Fruit fly (Drosophila melanogaster) whole organism, wandering third instar larva: ENCODE measurements around the gene CG11816.

Source experiments
- CG32264 ChIP-seq: fragments of 200-800 bp; sonication (Bioruptor generic); optimal IDR thresholded peaks from 2 replicates; lab custom pipeline; 2016; ENCODE audit warnings: missing biosample characterization, missing genetic modification characterization
- CG9705 ChIP-seq: fragments of 200-800 bp; sonication (Bioruptor generic); optimal IDR thresholded peaks from 2 replicates; lab custom pipeline; 2018; ENCODE audit warnings: missing biosample characterization, mild to moderate bottlenecking, missing genetic modification characterization
- CrebA ChIP-seq: fragments of 200-800 bp; sonication (Bioruptor generic); optimal IDR thresholded peaks from 2 replicates; lab custom pipeline; 2016; ENCODE audit warnings: missing biosample characterization, mild to moderate bottlenecking, missing genetic modification characterization, borderline replicate concordance
- GATAd ChIP-seq: sonication (Bioruptor generic); optimal IDR thresholded peaks from 2 replicates; lab custom pipeline; 2016; ENCODE audit warnings: missing biosample characterization, missing genetic modification characterization
- HLH106 ChIP-seq: fragments of 200-800 bp; optimal IDR thresholded peaks from 3 replicates; lab custom pipeline; 2019; ENCODE audit warnings: missing biosample characterization, mild to moderate bottlenecking, missing genetic modification characterization, moderate library complexity
- Hnf4 ChIP-seq: fragments of 200-800 bp; sonication (Bioruptor generic); optimal IDR thresholded peaks from 2 replicates; lab custom pipeline; 2016; ENCODE audit warnings: missing biosample characterization, mild to moderate bottlenecking, missing genetic modification characterization
- Hr83 ChIP-seq: fragments of 200-300 bp; sonication (Bioruptor generic); optimal IDR thresholded peaks from 2 replicates; lab custom pipeline; 2016; ENCODE audit warnings: missing biosample characterization, mild to moderate bottlenecking, missing genetic modification characterization, moderate library complexity; ENCODE audit not compliant: poor library complexity, severe bottlenecking
- Jra ChIP-seq: sonication (Bioruptor generic); optimal IDR thresholded peaks from 2 replicates; lab custom pipeline; 2016; ENCODE audit warnings: missing biosample characterization, missing genetic modification characterization
- N ChIP-seq: fragments of >200 bp; optimal IDR thresholded peaks from 2 replicates; lab custom pipeline; 2018; ENCODE audit warnings: missing biosample characterization, missing external identifiers, missing genetic modification characterization
- OdsH ChIP-seq: fragments of 200-800 bp; sonication (Bioruptor generic); optimal IDR thresholded peaks from 2 replicates; lab custom pipeline; 2016; ENCODE audit warnings: missing biosample characterization, mild to moderate bottlenecking, missing genetic modification characterization
- Rel ChIP-seq, 2 experiments: fragments of 200-800 bp; sonication (Bioruptor generic) in 1 of 2; optimal IDR thresholded peaks; 2 replicates in 1 of 2; 3 replicates in 1 of 2; lab custom pipeline; 2016 to 2019; ENCODE audit warnings: mild to moderate bottlenecking in 2 of 2, missing biosample characterization in 2 of 2, missing genetic modification characterization in 2 of 2, moderate library complexity in 1 of 2
- Sp1 ChIP-seq: fragments of 200-800 bp; sonication (Bioruptor generic); optimal IDR thresholded peaks from 3 replicates; lab custom pipeline; 2019; ENCODE audit warnings: missing biosample characterization, mild to moderate bottlenecking, missing genetic modification characterization, moderate library complexity
- Vsx2 ChIP-seq: fragments of 200-300, 225-300 bp; sonication (Bioruptor generic); optimal IDR thresholded peaks from 2 replicates; lab custom pipeline; 2018; ENCODE audit warnings: missing biosample characterization, missing genetic modification characterization; ENCODE audit not compliant: partially characterized antibody
- br ChIP-seq: fragments of 200-800 bp; sonication (Bioruptor generic); optimal IDR thresholded peaks from 2 replicates; lab custom pipeline; 2016; ENCODE audit warnings: missing biosample characterization, missing genetic modification characterization
- brk ChIP-seq: fragments of 200-800 bp; sonication (Bioruptor generic); optimal IDR thresholded peaks from 2 replicates; lab custom pipeline; 2016; ENCODE audit warnings: missing biosample characterization, mild to moderate bottlenecking, missing genetic modification characterization
- dmrt93B ChIP-seq: fragments of 200-800 bp; sonication (Bioruptor generic); optimal IDR thresholded peaks from 2 replicates; lab custom pipeline; 2018; ENCODE audit warnings: missing biosample characterization, mild to moderate bottlenecking, missing genetic modification characterization
- dsf ChIP-seq: sonication (Bioruptor generic); optimal IDR thresholded peaks from 2 replicates; lab custom pipeline; 2016; ENCODE audit warnings: missing biosample characterization, missing genetic modification characterization, borderline replicate concordance
- ey ChIP-seq: fragments of 200-800 bp; sonication (Bioruptor generic); optimal IDR thresholded peaks from 2 replicates; lab custom pipeline; 2016; ENCODE audit warnings: missing biosample characterization, missing genetic modification characterization
- foxo ChIP-seq, 2 experiments: fragments of 200-800 bp; sonication (Bioruptor generic); optimal IDR thresholded peaks; 2 replicates in 1 of 2; 3 replicates in 1 of 2; lab custom pipeline; 2016 to 2017; ENCODE audit warnings: missing biosample characterization in 2 of 2, missing genetic modification characterization in 2 of 2
- fru ChIP-seq: fragments of 200-800 bp; sonication (Bioruptor generic); optimal IDR thresholded peaks from 3 replicates; lab custom pipeline; 2016; ENCODE audit warnings: missing biosample characterization, mild to moderate bottlenecking, missing genetic modification characterization
- h ChIP-seq: fragments of 200-800 bp; sonication (Bioruptor generic); optimal IDR thresholded peaks from 3 replicates; lab custom pipeline; 2016; ENCODE audit warnings: missing biosample characterization, mild to moderate bottlenecking, missing genetic modification characterization
- jim ChIP-seq: fragments of 175-275, 200-325 bp; sonication (Bioruptor generic); optimal IDR thresholded peaks from 2 replicates; lab custom pipeline; 2016; ENCODE audit warnings: missing biosample characterization, mild to moderate bottlenecking, missing genetic modification characterization
- psq ChIP-seq: fragments of 200-800 bp; sonication (Bioruptor generic); optimal IDR thresholded peaks from 3 replicates; lab custom pipeline; 2017; ENCODE audit warnings: missing biosample characterization, mild to moderate bottlenecking, missing genetic modification characterization, moderate library complexity
- rgr ChIP-seq: fragments of 200-800 bp; sonication (Bioruptor generic); optimal IDR thresholded peaks from 3 replicates; lab custom pipeline; 2016; ENCODE audit warnings: missing biosample characterization, mild to moderate bottlenecking, missing genetic modification characterization
- sv ChIP-seq: fragments of 200-800 bp; sonication (Bioruptor generic); optimal IDR thresholded peaks from 3 replicates; lab custom pipeline; 2016; ENCODE audit warnings: missing biosample characterization, missing genetic modification characterization
- usp ChIP-seq: fragments of >200 bp; optimal IDR thresholded peaks from 2 replicates; lab custom pipeline; 2017; ENCODE audit warnings: missing biosample characterization, missing genetic modification characterization
- woc ChIP-seq: sonication (Bioruptor generic); optimal IDR thresholded peaks from 2 replicates; lab custom pipeline; 2016; ENCODE audit warnings: missing biosample characterization, mild to moderate bottlenecking, missing genetic modification characterization

Gene CG11816

DNA sequence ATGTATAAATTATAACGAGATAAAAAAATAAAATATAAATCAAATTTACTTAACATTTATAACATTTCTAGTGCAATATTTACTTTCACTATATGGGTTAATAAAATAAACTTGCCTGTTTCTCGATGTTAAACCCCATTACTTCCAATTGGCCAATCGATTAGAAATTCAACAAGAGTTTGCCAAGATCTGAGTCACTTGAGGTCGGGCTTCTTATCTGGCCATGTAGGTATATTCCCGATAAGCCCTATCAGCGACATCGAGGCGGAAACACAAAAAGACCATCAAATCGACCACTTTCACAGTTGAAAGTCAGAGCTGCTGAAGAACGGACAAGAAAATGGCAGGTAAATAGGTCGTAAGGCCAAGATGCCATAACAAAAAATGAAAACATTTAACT lies 5.8 kb upstream of the CG11816 start, which contains the start of gene CG32633:
TSS of gene CG32633 (plus strand) at position 301 of the 400 bp plus-strand sequence.
- TF ChIP-seq Hr83 (GFP tag; lab: Kevin White, UChicago) (no peak), fru (GFP tag; lab: Kevin White, UChicago) (peak; percentile 33), jim (GFP tag; lab: Kevin White, UChicago) (no peak), usp (GFP tag; lab: Kevin White, UChicago) (no peak), ey (no peak), Hnf4 (no peak), Jra (no peak)
- TF ChIP-seq, all 38 proteins: peak for 1

DNA sequence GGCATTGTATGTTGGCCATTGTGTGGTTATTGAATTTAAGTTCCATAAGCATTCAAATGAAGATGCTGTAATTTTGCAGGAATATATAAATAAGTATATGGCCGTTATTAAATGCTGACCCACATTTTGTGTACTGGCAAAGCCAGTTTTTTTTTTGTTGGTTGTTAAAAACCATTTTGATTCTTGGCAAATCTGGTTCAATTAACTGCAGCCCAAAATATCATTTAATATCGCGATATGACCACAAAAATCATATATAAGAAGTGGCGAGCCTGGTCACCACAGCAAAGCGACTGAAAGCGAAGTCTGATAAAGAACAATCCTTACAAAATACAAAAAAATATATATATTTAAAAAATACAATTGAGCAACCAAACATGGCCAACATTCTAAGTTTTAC lies 572 bp upstream of the CG11816 start, which contains the start of gene CG32631:
TSS of gene CG32631 (plus strand) at position 301 of the 400 bp plus-strand sequence.
- TF ChIP-seq psq (GFP tag; lab: Kevin White, UChicago) (no peak), Sp1 (no peak), GATAd (GFP tag; lab: Kevin White, UChicago) (no peak), jim (GFP tag; lab: Kevin White, UChicago) (no peak), fru (GFP tag; lab: Kevin White, UChicago) (no peak), dsf (no peak)

dm6 chrX:13543343-13543742 lies 12.3 kb downstream of the CG11816 start, which contains the start of gene Cpr12A:
Gene Cpr12A, plus strand, starts transcription at chrX:13543643.
- TF ChIP-seq foxo (GFP tag; optimal IDR thresholded peaks at IDR 0.05; lab: Kevin White, UChicago) (peak in 1 of 2 experiments; percentile 46), ey (peak; percentile 11), HLH106 (tag; lab: Kevin White, UChicago) (peak; percentile 41), Vsx2 (GFP tag; lab: Kevin White, UChicago) (no peak), h (GFP tag; lab: Kevin White, UChicago) (peak; percentile 34), rgr (GFP tag; lab: Kevin White, UChicago) (peak; percentile 49), OdsH (GFP tag; lab: Kevin White, UChicago) (peak; percentile 12), psq (GFP tag; lab: Kevin White, UChicago) (peak; percentile 23), Sp1 (peak; percentile 24), fru (GFP tag; lab: Kevin White, UChicago) (peak; percentile 18), Rel (GFP tag; optimal IDR thresholded peaks at IDR 0.05; lab: Kevin White, UChicago) (no peak), Rel (tag; optimal IDR thresholded peaks at IDR 0.05; lab: Kevin White, UChicago) (no peak)

DNA sequence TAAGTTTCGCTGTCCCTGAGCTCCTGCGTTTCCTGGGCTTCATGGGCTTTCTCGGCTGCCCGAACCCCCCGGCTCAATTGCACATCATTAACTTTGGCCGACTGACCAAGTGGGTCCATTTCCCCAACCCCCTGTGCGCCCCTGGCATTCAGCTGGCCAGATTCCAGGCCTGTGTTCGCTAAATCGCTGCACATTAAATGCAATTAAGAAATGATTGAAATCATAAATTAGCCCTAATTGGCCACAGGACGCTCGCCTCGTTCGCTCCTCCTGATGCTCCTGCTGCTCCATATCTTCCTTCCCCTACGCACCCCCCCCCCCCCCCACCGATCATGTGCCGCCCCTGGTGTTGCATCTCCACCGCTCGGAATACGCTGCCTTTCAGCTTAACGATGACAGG lies 13.5 kb downstream of the CG11816 start:
- no peak for TF ChIP-seq sv
- no peak for TF ChIP-seq dmrt93B
- TF ChIP-seq dsf, result no peak
- TF ChIP-seq Vsx2 (GFP tag; lab: Kevin White, UChicago), result peak; percentile 76
- no peak for TF ChIP-seq usp (GFP tag; lab: Kevin White, UChicago)
- TF ChIP-seq Hnf4, result no peak

- TF ChIP-seq CG32264 (GFP tag; lab: Kevin White, UChicago), result peak; percentile 22
- TF ChIP-seq CG9705, result peak; percentile 23
- TF ChIP-seq jim (GFP tag; lab: Kevin White, UChicago), result no peak
- TF ChIP-seq dmrt93B, result peak; percentile 33
- TF ChIP-seq fru (GFP tag; lab: Kevin White, UChicago), result peak; percentile 74
- TF ChIP-seq dsf, result no peak
- TF ChIP-seq HLH106 (tag; lab: Kevin White, UChicago), result peak; percentile 70
- no peak for TF ChIP-seq N (GFP tag; lab: Kevin White, UChicago)
- TF ChIP-seq CrebA (GFP tag; lab: Kevin White, UChicago), result no peak
- TF ChIP-seq ey, result peak; percentile 69
- TF ChIP-seq woc, result peak; percentile 66
- peak; percentile 58 for TF ChIP-seq Sp1
- TF ChIP-seq Jra, result no peak
- TF ChIP-seq brk (GFP tag; lab: Kevin White, UChicago), result no peak
- TF ChIP-seq foxo (GFP tag; optimal IDR thresholded peaks at IDR 0.05; lab: Kevin White, UChicago), result peak in 1 of 2 experiments; percentile 70
- TF ChIP-seq OdsH (GFP tag; lab: Kevin White, UChicago), result peak; percentile 37
- TF ChIP-seq br, result peak; percentile 63
- TF ChIP-seq h (GFP tag; lab: Kevin White, UChicago), result peak; percentile 72
- no peak for TF ChIP-seq Vsx2 (GFP tag; lab: Kevin White, UChicago)
- TF ChIP-seq rgr (GFP tag; lab: Kevin White, UChicago), result peak; percentile 63
- peak; percentile 59 for TF ChIP-seq Hnf4
- TF ChIP-seq psq (GFP tag; lab: Kevin White, UChicago), result peak; percentile 51
These were observed 14.5 kb downstream of the CG11816 start for dm6 chrX:13540920-13541605.
